Fruit fly (Drosophila melanogaster) whole organism: Measurements from ENCODE around the gene CG4239.

Source experiments
- CG8478 ChIP-seq: fragments of >200 bp; optimal IDR thresholded peaks from 2 replicates; lab custom pipeline; 2018; ENCODE audit warnings: inconsistent platforms
- Dll ChIP-seq: fragments of >200 bp; optimal IDR thresholded peaks from 2 replicates; lab custom pipeline; 2017
- EcR ChIP-seq, 2 experiments: fragments of >200 bp; optimal IDR thresholded peaks; 2 replicates each; lab custom pipeline; 2017; ENCODE audit warnings: missing biosample characterization in 2 of 2, missing genetic modification characterization in 2 of 2, missing genetic modification reagents in 2 of 2
- pan ChIP-seq: fragments of >200 bp; optimal IDR thresholded peaks from 2 replicates; lab custom pipeline; 2017
- psq ChIP-seq: fragments of >200 bp; optimal IDR thresholded peaks from 2 replicates; lab custom pipeline; 2017
- usp ChIP-seq: fragments of >200 bp; optimal IDR thresholded peaks from 2 replicates; lab custom pipeline; 2017; ENCODE audit warnings: missing biosample characterization, missing genetic modification characterization, mixed read lengths

Gene CG4239

DNA sequence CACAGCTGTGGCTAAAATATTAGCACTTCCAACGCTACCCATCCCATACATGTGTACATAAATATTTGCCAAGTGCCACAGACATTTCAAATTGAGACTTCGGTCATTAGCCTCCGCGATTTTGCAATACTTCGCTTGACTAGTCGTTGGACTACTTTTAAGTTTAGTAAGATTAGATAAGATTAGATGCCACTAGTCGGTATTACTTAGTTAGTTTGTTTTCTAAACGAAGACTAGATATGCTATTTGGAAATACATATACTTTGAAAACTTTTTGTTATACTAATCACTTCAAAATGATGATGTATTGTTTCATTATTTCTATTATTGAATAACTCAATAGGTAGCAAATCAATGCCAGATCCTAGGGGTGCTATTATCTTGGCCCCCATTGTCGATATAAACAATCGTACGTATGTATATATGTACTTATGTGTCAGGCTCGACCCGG is 889 bp downstream of the CG4239 start:
- TF ChIP-seq EcR (GFP tag; optimal IDR thresholded peaks at IDR 0.05; lab: Kevin White, UChicago) (no peak), usp (no peak), pan (no peak), CG8478 (lab: Kevin White, UChicago) (no peak), Dll (no peak), psq (lab: Kevin White, UChicago) (no peak)

- no peak for TF ChIP-seq CG8478 (lab: Kevin White, UChicago)
- no peak for TF ChIP-seq EcR (GFP tag; optimal IDR thresholded peaks at IDR 0.05; lab: Kevin White, UChicago)
- TF ChIP-seq psq (lab: Kevin White, UChicago) = no peak
- TF ChIP-seq usp = no peak
- no peak for TF ChIP-seq pan
- no peak for TF ChIP-seq Dll
Observed at dm6 chrX:16391397-16391796, 6.3 kb downstream of the CG4239 start, which contains the start of the genes TH1 and mei-41. TSS of gene TH1 (minus strand) at chrX:16391438. TSS of gene mei-41 (plus strand) at chrX:16391698.

- TF ChIP-seq Dll = no peak
- TF ChIP-seq pan = no peak
- TF ChIP-seq psq (lab: Kevin White, UChicago) = no peak
- no peak for TF ChIP-seq usp
- TF ChIP-seq CG8478 (lab: Kevin White, UChicago) = no peak
- no peak for TF ChIP-seq EcR (GFP tag; optimal IDR thresholded peaks at IDR 0.05; lab: Kevin White, UChicago)
Observed at dm6 chrX:16403811-16404420, 18.8 kb downstream of the CG4239 start.

DNA sequence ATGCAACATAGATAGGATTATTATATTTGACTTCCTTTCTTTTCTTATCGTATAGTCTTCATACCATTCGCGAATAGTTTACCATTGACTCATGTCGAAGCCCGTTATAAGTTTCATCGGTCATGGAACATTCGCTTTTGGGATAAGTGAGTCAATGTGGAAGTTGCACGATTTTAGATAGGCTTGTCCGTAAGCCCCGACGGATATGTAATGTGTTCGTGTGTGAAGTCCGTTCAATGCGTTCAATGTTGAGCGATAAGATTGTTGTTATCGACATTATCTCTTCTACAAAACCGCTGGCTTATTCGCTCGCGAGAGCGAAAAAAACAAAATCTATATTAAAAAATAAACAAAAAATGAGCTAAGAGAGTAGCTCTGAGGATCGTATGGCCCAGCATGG is 19.7 kb downstream of the CG4239 start, which contains the start of gene CG9981:
TSS of gene CG9981 (minus strand) at position 320 of the 400 bp plus-strand sequence.
- no peak for TF ChIP-seq EcR (GFP tag; optimal IDR thresholded peaks at IDR 0.05; lab: Kevin White, UChicago)
- TF ChIP-seq CG8478 (lab: Kevin White, UChicago) = no peak
- TF ChIP-seq Dll = no peak
- TF ChIP-seq psq (lab: Kevin White, UChicago) = no peak
- TF ChIP-seq pan = no peak
- TF ChIP-seq usp = no peak

- TF ChIP-seq CG8478 (lab: Kevin White, UChicago) (no peak), Dll (no peak), EcR (GFP tag; optimal IDR thresholded peaks at IDR 0.05; lab: Kevin White, UChicago) (no peak), usp (no peak), psq (lab: Kevin White, UChicago) (no peak), pan (no peak)
Observed at dm6 chrX:16405209-16405608, 20.1 kb downstream of the CG4239 start, which contains the start of gene CG4301. TSS of gene CG4301 (plus strand) at chrX:16405509.

DNA sequence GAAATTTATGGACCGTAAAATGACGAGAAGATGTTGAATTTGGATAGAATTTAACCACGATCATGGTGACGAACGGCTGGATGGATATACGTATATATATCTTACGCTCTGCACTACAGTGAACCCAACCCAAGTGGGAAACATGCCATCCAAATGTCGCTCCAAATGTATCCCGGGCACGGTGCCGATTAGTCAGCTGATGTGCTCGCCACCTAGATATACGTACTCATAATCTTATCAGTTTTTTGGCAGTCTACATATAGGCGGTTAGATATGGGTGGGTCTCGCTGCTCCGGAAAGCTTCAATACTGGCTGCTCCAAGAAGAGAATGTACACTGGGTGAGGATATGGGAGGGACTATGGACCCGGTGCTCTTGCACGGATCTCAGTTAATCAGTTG is 21.0 kb downstream of the CG4239 start:
- TF ChIP-seq pan (no peak), psq (lab: Kevin White, UChicago) (no peak), usp (no peak), EcR (GFP tag; optimal IDR thresholded peaks at IDR 0.05; lab: Kevin White, UChicago) (no peak), CG8478 (lab: Kevin White, UChicago) (no peak), Dll (no peak)

DNA sequence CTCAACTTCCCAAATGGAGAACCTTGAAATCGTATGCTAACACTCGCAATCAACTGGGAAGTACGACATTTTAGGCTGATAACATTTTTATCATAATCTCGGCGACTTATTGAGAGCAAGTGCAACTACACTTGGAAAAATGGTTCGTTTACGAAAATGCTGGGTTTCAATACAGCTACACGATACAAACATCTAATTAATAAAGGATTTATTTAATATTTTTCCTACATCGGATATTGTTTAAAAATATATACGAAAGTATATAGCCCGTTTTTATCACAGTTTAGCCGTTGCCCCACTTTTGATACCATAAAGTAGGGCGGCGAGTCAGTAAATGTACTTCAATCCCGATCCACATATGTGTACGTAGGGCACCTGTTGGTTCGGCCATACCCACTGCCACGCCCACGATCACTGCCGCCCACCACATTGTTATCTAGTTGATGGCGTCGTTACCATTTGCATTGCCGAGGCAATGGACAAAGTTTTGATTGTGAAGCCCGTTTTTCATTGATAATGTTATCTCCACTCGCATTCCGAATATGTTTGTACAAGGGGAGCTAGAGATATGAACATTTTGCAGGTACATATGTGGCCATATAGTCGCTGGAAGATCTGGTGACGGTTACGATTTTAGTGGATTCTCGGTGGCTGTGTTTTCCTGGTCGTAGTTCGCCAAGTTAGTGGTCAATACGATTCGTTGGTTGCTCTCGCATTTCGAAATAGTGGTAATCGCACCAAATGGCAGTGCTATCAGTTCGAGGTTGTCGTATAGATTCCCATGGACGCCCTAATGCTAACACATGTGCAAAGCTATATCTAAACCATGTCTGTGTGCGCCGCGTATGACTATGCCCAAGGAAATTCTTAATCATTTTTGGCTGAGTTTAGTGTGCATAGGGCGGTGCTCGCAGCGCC is 29.6 kb downstream of the CG4239 start, which contains the start of gene Traf-like:
TSS of gene Traf-like (plus strand) at position 596 of the 918 bp plus-strand sequence.
- TF ChIP-seq CG8478 (lab: Kevin White, UChicago) (no peak), Dll (no peak), usp (no peak), pan (no peak), psq (lab: Kevin White, UChicago) (no peak), EcR (GFP tag; optimal IDR thresholded peaks at IDR 0.05; lab: Kevin White, UChicago) (no peak)

dm6 chrX:16420048-16420447 is 35.0 kb downstream of the CG4239 start:
- TF ChIP-seq usp = no peak
- TF ChIP-seq CG8478 (lab: Kevin White, UChicago) = no peak
- TF ChIP-seq pan = no peak
- no peak for TF ChIP-seq psq (lab: Kevin White, UChicago)
- TF ChIP-seq Dll = no peak
- no peak for TF ChIP-seq EcR (GFP tag; optimal IDR thresholded peaks at IDR 0.05; lab: Kevin White, UChicago)

DNA sequence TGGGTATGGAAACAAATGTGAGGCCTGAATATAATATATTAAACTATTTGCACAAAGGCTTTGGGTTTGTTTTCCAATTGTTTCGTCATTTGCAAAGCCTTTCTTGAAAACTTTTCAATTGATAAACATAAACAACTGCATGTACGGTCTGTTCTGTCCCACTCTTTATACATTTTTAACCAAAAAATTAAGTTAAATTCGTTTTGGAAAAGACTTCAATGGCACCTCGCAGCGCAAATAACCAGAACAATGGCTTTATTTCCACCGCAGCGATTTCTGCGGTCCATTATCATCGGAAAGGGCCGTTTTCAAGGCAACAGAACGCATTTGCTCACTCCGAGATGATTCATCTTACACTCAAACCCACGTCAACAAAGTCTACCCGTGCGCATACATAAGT is 35.8 kb downstream of the CG4239 start:
- TF ChIP-seq CG8478 (lab: Kevin White, UChicago) = no peak
- TF ChIP-seq Dll = no peak
- no peak for TF ChIP-seq usp
- TF ChIP-seq EcR (GFP tag; optimal IDR thresholded peaks at IDR 0.05; lab: Kevin White, UChicago) = no peak
- TF ChIP-seq psq (lab: Kevin White, UChicago) = no peak
- TF ChIP-seq pan = no peak

- TF ChIP-seq psq (lab: Kevin White, UChicago) (no peak), CG8478 (lab: Kevin White, UChicago) (no peak), Dll (no peak), EcR (GFP tag; optimal IDR thresholded peaks at IDR 0.05; lab: Kevin White, UChicago) (no peak), pan (no peak), usp (no peak)
Observed at dm6 chrX:16421899-16422412, 36.9 kb downstream of the CG4239 start, which contains the start of gene AnxB11. TSS of gene AnxB11 (minus strand) at chrX:16422265.

- TF ChIP-seq Dll = no peak
- TF ChIP-seq usp = no peak
- no peak for TF ChIP-seq EcR (GFP tag; optimal IDR thresholded peaks at IDR 0.05; lab: Kevin White, UChicago)
- TF ChIP-seq psq (lab: Kevin White, UChicago) = no peak
- no peak for TF ChIP-seq pan
- TF ChIP-seq CG8478 (lab: Kevin White, UChicago) = no peak
Observed at dm6 chrX:16422466-16423124, 37.5 kb downstream of the CG4239 start, which contains the start of gene hang. TSS of gene hang (plus strand) at chrX:16422831.
